Fruit fly (Drosophila melanogaster): ENCODE measurements around the gene nrv1.
A peak's percentile ranks its signal among the peaks of the same experiment; 100 is the strongest.

Gene nrv1

dm6 chr2L:6818357-6818756, 31.7 kb upstream of the nrv1 start (continued):
- no peak for TF ChIP-seq CG12659 (GFP tag; optimal IDR thresholded peaks at IDR 0.05)
- no peak for TF ChIP-seq Poxn (GFP tag; IDR thresholded peaks at IDR 0.05)
- peak in 1 of 2 experiments; percentile 46 for TF ChIP-seq tll (GFP tag; optimal IDR thresholded peaks at IDR 0.05)
- no peak for TF ChIP-seq Nf-YA (GFP tag; IDR thresholded peaks at IDR 0.05)
- TF ChIP-seq H15 (GFP tag; IDR thresholded peaks at IDR 0.05) = no peak
- TF ChIP-seq CG12391 (tag; optimal IDR thresholded peaks at IDR 0.05) = no peak
- TF ChIP-seq Dad (GFP tag; optimal IDR thresholded peaks at IDR 0.05) = no peak
- no peak for TF ChIP-seq salm (tag; optimal IDR thresholded peaks at IDR 0.05)
- TF ChIP-seq Dbx (GFP tag; IDR thresholded peaks at IDR 0.05) = no peak
- no peak for TF ChIP-seq Hand (GFP tag; optimal IDR thresholded peaks at IDR 0.05)
- no peak for TF ChIP-seq CG18599 (GFP tag; optimal IDR thresholded peaks at IDR 0.05)
- TF ChIP-seq CG14014 (GFP tag; IDR thresholded peaks at IDR 0.05) = no peak
- peak; percentile 66 for TF ChIP-seq Med (GFP tag)
- no peak for TF ChIP-seq CG30020 (tag; optimal IDR thresholded peaks at IDR 0.05)
- TF ChIP-seq NC2α (GFP tag; optimal IDR thresholded peaks at IDR 0.05) = no peak
- TF ChIP-seq Sox102F (GFP tag; optimal IDR thresholded peaks at IDR 0.05) = no peak
- no peak for TF ChIP-seq yki (optimal IDR thresholded peaks at IDR 0.05)
- no peak for TF ChIP-seq shn (GFP tag; optimal IDR thresholded peaks at IDR 0.05)
- peak; percentile 59 for TF ChIP-seq CG2202 (tag; optimal IDR thresholded peaks at IDR 0.05)
- no peak for TF ChIP-seq ftz-f1 (GFP tag; optimal IDR thresholded peaks at IDR 0.05)
- no peak for TF ChIP-seq CG8290 (GFP tag; optimal IDR thresholded peaks at IDR 0.05)
- TF ChIP-seq CG8290 (tag; optimal IDR thresholded peaks at IDR 0.05) = peak in 1 of 2 experiments; percentile 10
- TF ChIP-seq bsh (GFP tag; optimal IDR thresholded peaks at IDR 0.05) = peak in 1 of 2 experiments; percentile 32
- TF ChIP-seq CG3995 (GFP tag; optimal IDR thresholded peaks at IDR 0.05) = no peak
- peak; percentile 22 for TF ChIP-seq CG10979 (tag; optimal IDR thresholded peaks at IDR 0.05)
- no peak for TF ChIP-seq ap (GFP tag; IDR thresholded peaks at IDR 0.05)
- TF ChIP-seq luna (GFP tag; optimal IDR thresholded peaks at IDR 0.05) = no peak
- TF ChIP-seq Antp (GFP tag; optimal IDR thresholded peaks at IDR 0.05) = no peak
- peak; percentile 7 for TF ChIP-seq CG7271 (tag; optimal IDR thresholded peaks at IDR 0.05)
- no peak for TF ChIP-seq corto (GFP tag; optimal IDR thresholded peaks at IDR 0.05)
- peak; percentile 31 for TF ChIP-seq MTF-1 (GFP tag; optimal IDR thresholded peaks at IDR 0.05; ENCODE audit: borderline replicate concordance)
- TF ChIP-seq pnt (GFP tag; optimal IDR thresholded peaks at IDR 0.05) = no peak
- no peak for TF ChIP-seq CG3847 (GFP tag; IDR thresholded peaks at IDR 0.05)
- TF ChIP-seq lilli (GFP tag; optimal IDR thresholded peaks at IDR 0.05) = no peak
- TF ChIP-seq ci (GFP tag; IDR thresholded peaks at IDR 0.05) = peak; percentile 28; the same call in 1 of the 3 replicates
- TF ChIP-seq bowl (GFP tag; IDR thresholded peaks at IDR 0.05) = no peak
- no peak for TF ChIP-seq CG5953 (GFP tag; IDR thresholded peaks at IDR 0.05)
- TF ChIP-seq CG30403 (GFP tag; optimal IDR thresholded peaks at IDR 0.05) = no peak
- no peak for TF ChIP-seq org-1 (GFP tag; optimal IDR thresholded peaks at IDR 0.05)
- TF ChIP-seq tx (GFP tag; optimal IDR thresholded peaks at IDR 0.05) = no peak
- no peak for TF ChIP-seq CG18011 (GFP tag; optimal IDR thresholded peaks at IDR 0.05)
- peak; percentile 3 for TF ChIP-seq twi (tag; optimal IDR thresholded peaks at IDR 0.05)
- no peak for TF ChIP-seq CG10321 (GFP tag; IDR thresholded peaks at IDR 0.05)
- TF ChIP-seq Meics (GFP tag; optimal IDR thresholded peaks at IDR 0.05) = no peak
- peak; percentile 44 for TF ChIP-seq fd102C (GFP tag; optimal IDR thresholded peaks at IDR 0.05)
- no peak for TF ChIP-seq cwo (GFP tag; optimal IDR thresholded peaks at IDR 0.05)
- TF ChIP-seq otp (GFP tag; IDR thresholded peaks at IDR 0.05) = no peak
- no peak for TF ChIP-seq CG2199 (GFP tag; IDR thresholded peaks at IDR 0.05)
- no peak for TF ChIP-seq CG13296 (GFP tag; optimal IDR thresholded peaks at IDR 0.05)
- TF ChIP-seq oc (tag; optimal IDR thresholded peaks at IDR 0.05) = no peak
- no peak for TF ChIP-seq Drgx (GFP tag; IDR thresholded peaks at IDR 0.05)
- TF ChIP-seq CG17568 (GFP tag; optimal IDR thresholded peaks at IDR 0.05) = peak; percentile 15
